Worm (Caenorhabditis elegans) whole organism, L4 larva: ENCODE data around the gene srj-24.

Experiments used
- Y48G9A.11 ChIP-seq: fragments of 200-800 bp; sonication (Bioruptor generic); IDR thresholded peaks from 2 replicates; pipeline ENCODE4 v1.3.6; 2022; ENCODE audit warnings: missing genetic modification reagents, missing genetic modification characterization, missing compliant biosample characterization
- ceh-32 ChIP-seq: sonication (generic microtip); optimal IDR thresholded peaks from 2 replicates; lab custom pipeline; 2016; ENCODE audit warnings: mild to moderate bottlenecking, missing genetic modification characterization, missing compliant biosample characterization; ENCODE audit not compliant: poor library complexity
- hlh-30 ChIP-seq: sonication (generic microtip); optimal IDR thresholded peaks from 2 replicates; lab custom pipeline; 2017; ENCODE audit warnings: antibody characterized with exemption, mild to moderate bottlenecking, missing genetic modification characterization, missing compliant biosample characterization; ENCODE audit not compliant: insufficient read depth
- lin-29 ChIP-seq: fragments of 200-800 bp; sonication (Bioruptor generic); IDR thresholded peaks from 2 replicates; pipeline ENCODE4 v1.3.6; 2022; ENCODE audit warnings: missing genetic modification reagents, missing genetic modification characterization, missing compliant biosample characterization
- madf-5 ChIP-seq, 2 experiments: fragments of 200-800 bp; sonication (Bioruptor generic); IDR thresholded peaks; 2 replicates each; pipeline ENCODE4 v1.3.6; 2022; ENCODE audit warnings: missing compliant biosample characterization in 2 of 2, missing genetic modification characterization in 2 of 2
- nhr-28 ChIP-seq: fragments of 150-350 bp; optimal IDR thresholded peaks from 2 replicates; lab custom pipeline; 2014; ENCODE audit warnings: missing biosample characterization, missing genetic modification characterization
- nhr-77 ChIP-seq: fragments of 150-350 bp; optimal IDR thresholded peaks from 2 replicates; lab custom pipeline; 2014; ENCODE audit warnings: missing biosample characterization, missing genetic modification characterization
- unc-39 ChIP-seq: sonication (generic microtip); optimal IDR thresholded peaks from 2 replicates; lab custom pipeline; 2017; ENCODE audit warnings: missing biosample characterization, missing genetic modification characterization
- unc-62 ChIP-seq, 3 experiments: fragments of 150-350 bp in 1 of 3; sonication (generic microtip); optimal IDR thresholded peaks in 2 of 3; peaks in 1 of 3; 1 replicate in 1 of 3; 2 replicates in 2 of 3; lab custom pipeline; 2014 to 2017; ENCODE audit warnings: missing biosample characterization in 3 of 3, missing genetic modification characterization in 3 of 3, missing genetic modification reagents in 3 of 3, missing genotype in 1 of 3
- vab-7 ChIP-seq: fragments of 200-800 bp; sonication (Bioruptor generic); IDR thresholded peaks from 2 replicates; pipeline ENCODE4 v1.3.6; 2022; ENCODE audit warnings: missing genetic modification reagents, missing genetic modification characterization, missing compliant biosample characterization

DNA sequence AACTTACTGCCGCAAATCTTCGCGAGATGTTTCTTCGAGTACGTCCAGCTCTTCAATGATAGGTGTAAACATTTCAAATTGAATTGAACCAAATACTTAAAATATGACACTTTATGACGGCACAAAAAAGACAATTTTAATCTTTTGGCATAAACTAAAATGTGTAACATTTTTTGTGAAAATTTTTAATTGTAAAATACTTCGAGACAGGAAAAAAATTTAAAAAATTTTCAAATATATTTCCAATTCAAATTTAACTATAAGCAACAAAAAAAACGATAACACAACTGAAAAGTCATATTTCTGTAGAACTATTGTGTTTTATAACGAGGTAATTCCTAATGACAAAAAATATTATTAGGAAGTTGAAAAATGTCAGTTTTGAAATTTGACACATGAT lies 23.2 kb upstream of the srj-24 start, which contains the start of gene C05E4.12:
- TF ChIP-seq Y48G9A.11 (GFP tag; lab: Robert Waterston, UW), result no peak
- no peak for TF ChIP-seq hlh-30 (tag; lab: Kevin White, UChicago)
- TF ChIP-seq unc-39 (tag; lab: Kevin White, UChicago), result no peak
- no peak for TF ChIP-seq vab-7 (GFP tag; lab: Robert Waterston, UW)
- no peak for TF ChIP-seq ceh-32 (tag; lab: Kevin White, UChicago)
- no peak for TF ChIP-seq madf-5 (GFP tag; IDR thresholded peaks at IDR 0.05; lab: Robert Waterston, UW)
- TF ChIP-seq nhr-28 (tag; lab: Kevin White, UChicago), result no peak
- TF ChIP-seq lin-29, result no peak
- TF ChIP-seq unc-62 (GFP tag; optimal IDR thresholded peaks at IDR 0.05 in 1 of 2; lab: Kevin White, UChicago), result no peak
- TF ChIP-seq unc-62 (tag; optimal IDR thresholded peaks at IDR 0.05; lab: Kevin White, UChicago), result no peak
- no peak for TF ChIP-seq nhr-77 (tag; lab: Kevin White, UChicago)
